Worm (Caenorhabditis elegans) whole organism, late embryonic: ENCODE measurements around the gene F46F5.16.
"Not testable (repeated sequence)": the region's sequence is repeated elsewhere in the genome, so short reads cannot be mapped to it uniquely, and the experiment has no call there.

Experiments
- F13H6.1 ChIP-seq: sonication (generic microtip); optimal IDR thresholded peaks from 2 replicates; lab custom pipeline; 2016; ENCODE audit warnings: missing genetic modification characterization, missing compliant biosample characterization
- Y22D7AL.16 ChIP-seq: sonication (generic microtip); optimal IDR thresholded peaks from 2 replicates; lab custom pipeline; 2016; ENCODE audit warnings: missing genetic modification characterization, missing compliant biosample characterization
- ceh-18 ChIP-seq: sonication (generic microtip); optimal IDR thresholded peaks from 2 replicates; lab custom pipeline; 2016; ENCODE audit warnings: missing genetic modification characterization, missing compliant biosample characterization
- ceh-19 ChIP-seq: fragments of 200-800 bp; sonication (Bioruptor generic); optimal IDR thresholded peaks from 2 replicates; lab custom pipeline; 2018; ENCODE audit warnings: mild to moderate bottlenecking, missing genetic modification characterization, missing compliant biosample characterization
- elt-2 ChIP-seq: sonication (generic microtip); optimal IDR thresholded peaks from 2 replicates; lab custom pipeline; 2016; ENCODE audit warnings: missing genetic modification reagents, missing genetic modification characterization, missing compliant biosample characterization
- ets-4 ChIP-seq: sonication (generic microtip); optimal IDR thresholded peaks from 2 replicates; lab custom pipeline; 2016; ENCODE audit warnings: missing genetic modification characterization, missing compliant biosample characterization
- fkh-10 ChIP-seq: fragments of 150-350 bp; optimal IDR thresholded peaks from 2 replicates; lab custom pipeline; 2014; ENCODE audit warnings: missing biosample characterization, missing genetic modification reagents, missing genetic modification characterization
- odd-2 ChIP-seq: sonication (generic microtip); optimal IDR thresholded peaks from 2 replicates; lab custom pipeline; 2017; ENCODE audit warnings: antibody characterized with exemption, mild to moderate bottlenecking, missing genetic modification characterization, missing compliant biosample characterization
- pag-3 ChIP-seq: sonication (generic microtip); optimal IDR thresholded peaks from 2 replicates; lab custom pipeline; 2016; ENCODE audit warnings: missing compliant biosample characterization, missing genetic modification characterization, borderline replicate concordance
- rnt-1 ChIP-seq: sonication (generic microtip); optimal IDR thresholded peaks from 2 replicates; lab custom pipeline; 2016; ENCODE audit warnings: missing genetic modification characterization, missing compliant biosample characterization
- zip-5 ChIP-seq: sonication (generic microtip); optimal IDR thresholded peaks from 2 replicates; lab custom pipeline; 2016; ENCODE audit warnings: missing genetic modification characterization, missing compliant biosample characterization

The F46F5.16 gene

ce11 chrII:822730-823129 is 35.7 kb downstream of the F46F5.16 start, which contains the start of gene msrp-4:
msrp-4 (minus strand) TSS chrII:822830.
- not testable (repeated sequence) for TF ChIP-seq ceh-19; pag-3 (tag; lab: Kevin White, UChicago); zip-5 (tag; lab: Kevin White, UChicago)

DNA sequence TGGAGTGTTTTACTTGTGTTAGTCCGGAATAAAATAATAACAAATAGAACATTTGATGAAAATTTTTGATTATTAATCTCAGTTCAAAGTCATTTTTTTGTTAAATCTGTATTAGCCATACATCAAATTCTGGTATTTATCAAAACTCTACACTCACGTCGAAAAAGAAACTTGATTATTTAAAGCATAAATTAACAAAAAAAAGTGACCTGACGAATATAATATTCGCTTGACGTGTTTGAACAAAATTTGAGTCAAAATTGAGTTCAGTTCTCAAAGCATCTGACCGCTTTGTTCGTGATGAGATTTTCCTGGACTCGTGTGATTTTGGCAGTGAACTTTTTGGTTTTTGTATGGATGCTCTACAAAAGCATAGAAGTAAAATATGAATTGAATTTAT is 36.5 kb downstream of the F46F5.16 start, which contains the start of gene F46F5.10:
F46F5.10 (plus strand) TSS at position 301 of the 400 bp plus-strand sequence.
- no peak for TF ChIP-seq ceh-18 (tag; lab: Kevin White, UChicago)

DNA sequence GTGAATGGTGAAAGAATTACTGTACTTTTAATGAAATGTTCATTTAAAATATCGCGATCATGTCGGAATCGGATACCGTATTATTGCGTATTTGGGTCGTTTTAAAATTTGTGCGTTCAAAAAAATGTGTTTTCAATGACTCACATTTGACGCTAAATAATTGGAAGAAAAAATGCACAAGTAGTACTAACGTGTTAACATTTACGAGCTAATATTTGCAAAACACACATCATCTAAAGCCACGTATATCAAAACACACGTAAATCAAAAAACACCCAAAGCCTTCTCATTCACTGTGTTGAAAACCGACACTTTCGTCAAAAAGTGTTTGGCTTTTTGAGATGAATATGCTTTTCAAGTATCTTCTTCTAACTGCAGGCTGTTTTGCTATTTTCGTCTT is 38.5 kb downstream of the F46F5.16 start, which contains the start of gene F28A10.1:
F28A10.1 (plus strand) TSS at position 301 of the 400 bp plus-strand sequence.
- TF ChIP-seq ceh-19 (no peak), ets-4 (tag; lab: Kevin White, UChicago) (no peak), elt-2 (no peak), rnt-1 (tag; lab: Kevin White, UChicago) (no peak), odd-2 (tag; lab: Kevin White, UChicago) (no peak), Y22D7AL.16 (tag; lab: Kevin White, UChicago) (no peak), F13H6.1 (tag; lab: Kevin White, UChicago) (no peak), fkh-10 (GFP tag; lab: Kevin White, UChicago) (no peak)
